Worm (Caenorhabditis elegans) whole organism, L2 larva: ENCODE data around the gene str-115.

ENCODE experiments used
- C34F6.9 ChIP-seq: fragments of 150-350 bp; optimal IDR thresholded peaks from 2 replicates; lab custom pipeline; 2014; ENCODE audit warnings: missing biosample characterization, missing genetic modification characterization
- F13H6.1 ChIP-seq: sonication (generic microtip); optimal IDR thresholded peaks from 2 replicates; lab custom pipeline; 2016; ENCODE audit warnings: missing genetic modification characterization, missing compliant biosample characterization
- Y55F3AM.14 ChIP-seq: fragments of 200-800 bp; sonication (Bioruptor generic); optimal IDR thresholded peaks from 2 replicates; lab custom pipeline; 2018; ENCODE audit warnings: mild to moderate bottlenecking, missing genetic modification characterization, missing compliant biosample characterization
- ZK546.5 ChIP-seq: sonication (generic microtip); optimal IDR thresholded peaks from 2 replicates; lab custom pipeline; 2017; ENCODE audit warnings: missing biosample characterization, missing genetic modification characterization
- alr-1 ChIP-seq: fragments of 150-350 bp; optimal IDR thresholded peaks from 2 replicates; lab custom pipeline; 2014; ENCODE audit warnings: missing biosample characterization, missing genetic modification characterization
- aly-2 ChIP-seq: fragments of 150-350 bp; optimal IDR thresholded peaks from 2 replicates; lab custom pipeline; 2014; ENCODE audit warnings: missing biosample characterization, missing genetic modification characterization
- ama-1 ChIP-seq: fragments of 150-350 bp; optimal IDR thresholded peaks from 2 replicates; lab custom pipeline; 2018; ENCODE audit warnings: inconsistent platforms
- blmp-1 ChIP-seq: sonication (generic microtip); optimal IDR thresholded peaks from 2 replicates; lab custom pipeline; 2017; ENCODE audit warnings: missing genetic modification characterization, mild to moderate bottlenecking, missing compliant biosample characterization, antibody characterized with exemption, moderate library complexity; ENCODE audit not compliant: insufficient read depth
- ceh-16 ChIP-seq: fragments of 150-350 bp; optimal IDR thresholded peaks from 2 replicates; lab custom pipeline; 2014; ENCODE audit warnings: missing biosample characterization, missing genetic modification characterization
- dmd-4 ChIP-seq: sonication (generic microtip); optimal IDR thresholded peaks from 2 replicates; lab custom pipeline; 2017; ENCODE audit warnings: missing biosample characterization, missing genetic modification characterization
- elt-1 ChIP-seq: fragments of 150-350 bp; optimal IDR thresholded peaks from 2 replicates; lab custom pipeline; 2014; ENCODE audit warnings: missing biosample characterization, missing genetic modification characterization
- lin-39 ChIP-seq: fragments of 150-350 bp; optimal IDR thresholded peaks from 2 replicates; lab custom pipeline; 2014; ENCODE audit warnings: missing biosample characterization, missing genetic modification reagents, missing genetic modification characterization
- lsy-2 ChIP-seq, 2 experiments: fragments of 150-350 bp in 1 of 2; sonication (generic microtip) in 1 of 2; optimal IDR thresholded peaks; 2 replicates each; lab custom pipeline; 2014 to 2017; ENCODE audit warnings: missing biosample characterization in 2 of 2, missing genetic modification characterization in 2 of 2
- mab-5 ChIP-seq: fragments of 150-350 bp; optimal IDR thresholded peaks from 2 replicates; lab custom pipeline; 2014; ENCODE audit warnings: missing biosample characterization, missing genetic modification characterization
- mbf-1 ChIP-seq: sonication (generic microtip); optimal IDR thresholded peaks from 2 replicates; lab custom pipeline; 2017; ENCODE audit warnings: missing biosample characterization, missing genetic modification characterization
- mdl-1 ChIP-seq, 2 experiments: fragments of 150-350 bp in 1 of 2; sonication (generic microtip) in 1 of 2; optimal IDR thresholded peaks; 2 replicates each; lab custom pipeline; 2017; ENCODE audit warnings: missing biosample characterization in 2 of 2, missing genetic modification characterization in 2 of 2
- nhr-10 ChIP-seq: sonication (generic microtip); optimal IDR thresholded peaks from 2 replicates; lab custom pipeline; 2017; ENCODE audit warnings: missing biosample characterization, missing genetic modification characterization
- nhr-12 ChIP-seq: fragments of 150-350 bp; optimal IDR thresholded peaks from 2 replicates; lab custom pipeline; 2014; ENCODE audit warnings: missing biosample characterization, missing genetic modification characterization
- nhr-129 ChIP-seq: fragments of 150-350 bp; optimal IDR thresholded peaks from 2 replicates; lab custom pipeline; 2014; ENCODE audit warnings: missing biosample characterization, missing genetic modification characterization
- nhr-21 ChIP-seq: fragments of 150-350 bp; optimal IDR thresholded peaks from 2 replicates; lab custom pipeline; 2014; ENCODE audit warnings: missing biosample characterization, missing genetic modification characterization
- nhr-23 ChIP-seq: fragments of 150-350 bp; optimal IDR thresholded peaks from 2 replicates; lab custom pipeline; 2014; ENCODE audit warnings: missing biosample characterization, missing genetic modification reagents, missing genetic modification characterization
- nhr-237 ChIP-seq: fragments of 150-350 bp; optimal IDR thresholded peaks from 2 replicates; lab custom pipeline; 2014; ENCODE audit warnings: missing biosample characterization, missing genetic modification characterization
- nhr-6 ChIP-seq: fragments of 150-350 bp; optimal IDR thresholded peaks from 2 replicates; lab custom pipeline; 2014; ENCODE audit warnings: missing biosample characterization, missing genetic modification characterization
- nhr-77 ChIP-seq: fragments of 150-350 bp; optimal IDR thresholded peaks from 2 replicates; lab custom pipeline; 2014; ENCODE audit warnings: missing biosample characterization, missing genetic modification characterization
- peb-1 ChIP-seq: fragments of 150-350 bp; optimal IDR thresholded peaks from 2 replicates; lab custom pipeline; 2014; ENCODE audit warnings: missing biosample characterization, missing genetic modification characterization
- sem-4 ChIP-seq: fragments of 150-350 bp; optimal IDR thresholded peaks from 2 replicates; lab custom pipeline; 2014; ENCODE audit warnings: missing biosample characterization, missing genetic modification reagents, missing genetic modification characterization
- sma-3 ChIP-seq: sonication (generic microtip); optimal IDR thresholded peaks from 2 replicates; lab custom pipeline; 2016; ENCODE audit warnings: missing genetic modification reagents, missing genetic modification characterization, missing compliant biosample characterization
- sma-9 ChIP-seq, 2 experiments: fragments of 150-350 bp in 1 of 2; sonication (generic microtip) in 1 of 2; optimal IDR thresholded peaks; 2 replicates each; lab custom pipeline; 2014 to 2016; ENCODE audit warnings: missing genetic modification characterization in 2 of 2, mild to moderate bottlenecking in 1 of 2, missing biosample characterization in 1 of 2, missing compliant biosample characterization in 1 of 2, missing genetic modification reagents in 1 of 2, moderate library complexity in 1 of 2
- unc-39 ChIP-seq: fragments of 150-350 bp; optimal IDR thresholded peaks from 2 replicates; lab custom pipeline; 2014; ENCODE audit warnings: missing biosample characterization, missing genetic modification characterization
- zag-1 ChIP-seq: fragments of 150-350 bp; optimal IDR thresholded peaks from 2 replicates; lab custom pipeline; 2014; ENCODE audit warnings: missing biosample characterization, missing genetic modification characterization
- ztf-11 ChIP-seq: sonication (generic microtip); optimal IDR thresholded peaks from 2 replicates; lab custom pipeline; 2017; ENCODE audit warnings: missing biosample characterization, missing genetic modification characterization

The str-115 gene

ce11 chrV:11299406-11299805, 30.5 kb downstream of the str-115 start:
- no peak for TF ChIP-seq ceh-16 (tag; lab: Kevin White, UChicago)
- TF ChIP-seq peb-1 (tag; lab: Kevin White, UChicago), result no peak
- TF ChIP-seq mbf-1, result no peak
- no peak for TF ChIP-seq ama-1 (lab: Kevin White, UChicago)
- TF ChIP-seq alr-1 (tag; lab: Kevin White, UChicago), result no peak
- TF ChIP-seq nhr-21 (tag; lab: Kevin White, UChicago), result no peak
- TF ChIP-seq nhr-10, result no peak
- TF ChIP-seq mab-5 (tag; lab: Kevin White, UChicago), result no peak
- no peak for TF ChIP-seq sma-9 (GFP tag; optimal IDR thresholded peaks at IDR 0.05; lab: Kevin White, UChicago)
- TF ChIP-seq sma-9 (tag; optimal IDR thresholded peaks at IDR 0.05; lab: Kevin White, UChicago), result no peak
- no peak for TF ChIP-seq dmd-4 (tag; lab: Kevin White, UChicago)
- no peak for TF ChIP-seq lin-39 (tag; lab: Kevin White, UChicago)
- TF ChIP-seq nhr-77 (tag; lab: Kevin White, UChicago), result no peak
- TF ChIP-seq sem-4 (tag; lab: Kevin White, UChicago), result no peak
- TF ChIP-seq nhr-23 (tag; lab: Kevin White, UChicago), result no peak
- TF ChIP-seq blmp-1 (tag; lab: Kevin White, UChicago), result no peak
- TF ChIP-seq aly-2 (tag; lab: Kevin White, UChicago), result no peak
- no peak for TF ChIP-seq nhr-12

- TF ChIP-seq lin-39 (tag; lab: Kevin White, UChicago) (no peak), nhr-129 (tag; lab: Kevin White, UChicago) (no peak), ZK546.5 (tag; lab: Kevin White, UChicago) (no peak), nhr-12 (no peak), alr-1 (tag; lab: Kevin White, UChicago) (no peak), sma-3 (no peak), lsy-2 (tag; optimal IDR thresholded peaks at IDR 0.05; lab: Kevin White, UChicago) (no peak), mdl-1 (tag; optimal IDR thresholded peaks at IDR 0.05; lab: Kevin White, UChicago) (no peak), elt-1 (tag; lab: Kevin White, UChicago) (no peak), mbf-1 (no peak), Y55F3AM.14 (no peak), sem-4 (tag; lab: Kevin White, UChicago) (no peak), peb-1 (tag; lab: Kevin White, UChicago) (no peak), ztf-11 (tag; lab: Kevin White, UChicago) (no peak)
Measured at ce11 chrV:11300539-11300938, 31.6 kb downstream of the str-115 start, which contains the start of gene srh-47. srh-47 (minus strand) TSS chrV:11300639.

DNA sequence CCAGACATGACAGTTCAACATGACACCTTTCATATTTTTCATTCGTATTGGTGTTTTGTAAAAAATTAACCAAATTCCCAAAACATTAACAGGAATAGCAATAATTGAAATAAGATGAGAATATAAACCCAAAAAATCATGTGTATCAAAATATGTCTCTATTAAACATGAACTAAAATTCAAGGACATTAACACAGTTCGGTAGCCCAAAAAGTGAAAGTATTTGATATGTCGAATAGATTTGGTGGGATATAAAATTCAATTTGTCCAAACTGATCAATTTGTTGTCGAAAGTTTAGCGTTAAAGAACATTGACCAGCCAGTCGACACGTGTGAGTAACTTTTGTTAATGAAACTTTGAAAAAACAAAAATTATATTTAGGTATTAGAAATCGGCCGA, 33.8 kb downstream of the str-115 start, which contains the start of gene srh-46:
TSS of gene srh-46 (minus strand) at position 189 of the 400 bp plus-strand sequence.
- peak; percentile 67 for TF ChIP-seq blmp-1 (tag; lab: Kevin White, UChicago)
- TF ChIP-seq F13H6.1 (tag; lab: Kevin White, UChicago), result no peak
- TF ChIP-seq alr-1 (tag; lab: Kevin White, UChicago), result no peak
- TF ChIP-seq, all 48 proteins: peak for 1

DNA sequence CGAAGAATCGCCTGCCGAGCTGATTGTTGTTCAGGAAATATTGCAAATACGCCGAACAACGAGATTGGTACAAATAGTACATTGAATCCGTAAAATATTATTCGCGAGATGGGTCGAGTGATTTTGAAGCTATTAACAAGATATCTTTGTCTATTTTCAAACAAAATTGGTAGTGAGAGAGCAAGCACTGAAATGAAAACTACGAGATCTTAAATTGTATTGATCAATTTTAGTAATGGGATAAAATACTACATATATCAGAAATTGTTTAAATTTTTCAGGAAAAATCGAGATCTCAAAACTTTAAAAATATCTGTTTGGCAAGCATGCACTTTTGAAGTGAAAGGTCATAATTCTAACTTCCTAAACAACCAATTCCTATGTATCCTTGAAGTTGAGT, 35.3 kb downstream of the str-115 start:
- TF ChIP-seq nhr-237 (tag; lab: Kevin White, UChicago) (no peak), mdl-1 (tag; optimal IDR thresholded peaks at IDR 0.05; lab: Kevin White, UChicago) (no peak)

- TF ChIP-seq zag-1 (tag; lab: Kevin White, UChicago) (no peak), unc-39 (no peak), nhr-237 (tag; lab: Kevin White, UChicago) (no peak), nhr-6 (tag; lab: Kevin White, UChicago) (no peak)
Measured at ce11 chrV:11304879-11305278, 36.0 kb downstream of the str-115 start, which contains the start of gene srh-45. srh-45 (minus strand) TSS chrV:11304979.

DNA sequence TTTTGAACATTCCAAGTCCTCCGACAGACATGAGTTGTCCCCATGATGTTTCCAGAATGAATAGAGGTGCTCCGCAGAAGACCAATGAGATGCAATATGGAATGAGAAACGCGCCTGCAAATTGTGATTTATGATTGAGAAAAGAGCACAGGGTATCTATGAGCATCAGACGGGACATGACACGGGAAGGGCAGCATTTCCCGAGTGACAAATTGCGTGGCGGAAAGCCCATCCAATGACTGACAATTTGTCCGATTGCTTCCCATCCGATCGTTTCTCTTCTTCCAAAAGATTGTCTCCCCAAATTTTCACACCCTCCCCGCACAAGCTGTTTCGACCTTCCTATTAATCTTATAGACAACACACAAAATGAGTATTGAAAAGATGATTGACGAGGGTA, 38.9 kb downstream of the str-115 start:
- TF ChIP-seq unc-39, result no peak
- peak; percentile 65 for TF ChIP-seq mab-5 (tag; lab: Kevin White, UChicago)
- TF ChIP-seq C34F6.9 (tag; lab: Kevin White, UChicago), result peak; percentile 1
- no peak for TF ChIP-seq nhr-237 (tag; lab: Kevin White, UChicago)
- TF ChIP-seq Y55F3AM.14, result no peak
- TF ChIP-seq F13H6.1 (tag; lab: Kevin White, UChicago), result peak; percentile 55
- TF ChIP-seq elt-1 (tag; lab: Kevin White, UChicago), result no peak
- TF ChIP-seq sma-9 (GFP tag; optimal IDR thresholded peaks at IDR 0.05; lab: Kevin White, UChicago), result peak; percentile 48
- no peak for TF ChIP-seq sma-9 (tag; optimal IDR thresholded peaks at IDR 0.05; lab: Kevin White, UChicago)
